Worm (Caenorhabditis elegans): ENCODE results near the gene F36A4.5.

DNA sequence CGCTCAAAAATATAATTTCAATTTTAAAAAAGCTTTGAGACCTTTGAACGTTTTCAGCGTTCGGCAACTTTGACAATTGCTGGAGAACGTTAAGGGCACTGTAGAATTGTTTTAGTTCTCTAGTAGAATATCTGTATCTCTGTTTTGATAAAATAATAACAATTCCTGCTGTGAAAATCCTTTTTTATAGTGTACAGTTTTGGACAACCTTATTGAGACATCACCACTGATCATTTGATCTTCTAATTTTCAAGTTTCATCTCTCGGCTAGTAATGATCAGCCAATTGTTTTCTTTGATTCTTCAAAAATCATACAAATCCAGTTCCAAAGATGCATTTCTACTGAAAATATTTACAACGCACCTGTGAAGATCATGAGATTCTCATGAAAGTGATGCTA is 27.2 kb downstream of the F36A4.5 start, which contains the start of gene F15E6.10:
- TF ChIP-seq ama-1 (optimal IDR thresholded peaks at IDR 0.05) (no peak), fos-1 (tag; optimal IDR thresholded peaks at IDR 0.05) (no peak), nhr-25 (tag; optimal IDR thresholded peaks at IDR 0.05) (no peak), skn-1 (tag; optimal IDR thresholded peaks at IDR 0.05) (no peak), gmeb-1 (tag; optimal IDR thresholded peaks at IDR 0.05) (no peak), aly-2 (tag; optimal IDR thresholded peaks at IDR 0.05) (no peak), F13H6.1 (tag; optimal IDR thresholded peaks at IDR 0.05) (no peak), R02D3.7 (tag; optimal IDR thresholded peaks at IDR 0.05) (no peak)
